Worm (Caenorhabditis elegans): ENCODE data around the gene his-73.

ce11 chrII:13148247-13148646, 35.3 kb upstream of the his-73 start:
- TF ChIP-seq lin-13 (tag; optimal IDR thresholded peaks at IDR 0.05) (no peak), snpc-4 (tag; optimal IDR thresholded peaks at IDR 0.05) (no peak), nhr-28 (tag; optimal IDR thresholded peaks at IDR 0.05) (no peak)

Measured in whole organism, mixed stage, embryonic.